Worm (Caenorhabditis elegans): ENCODE data around the gene exos-9.

DNA sequence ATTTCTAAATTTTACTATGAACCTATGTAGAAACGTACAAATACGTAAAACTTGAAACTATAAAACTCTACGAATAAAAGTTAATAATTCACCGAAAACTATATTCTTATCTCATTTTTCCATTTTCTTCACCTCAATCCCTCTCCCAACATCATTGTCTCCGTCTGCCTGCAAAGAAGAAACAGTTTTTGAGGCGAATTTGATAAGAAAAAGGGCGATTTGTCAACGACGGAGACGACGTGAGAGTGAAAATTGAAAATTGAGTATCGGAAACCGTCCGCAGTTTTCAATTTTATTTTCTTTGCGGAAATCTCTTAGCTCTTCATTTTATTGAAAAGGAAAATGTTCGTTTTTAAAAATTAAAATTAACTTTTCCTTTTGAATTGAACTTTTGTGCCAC, 14.2 kb upstream of the exos-9 start:
- TF ChIP-seq ces-1 (GFP tag; optimal IDR thresholded peaks at IDR 0.05) = no peak
- no peak for TF ChIP-seq ztf-11 (tag; optimal IDR thresholded peaks at IDR 0.05)
- TF ChIP-seq lin-13 (tag; optimal IDR thresholded peaks at IDR 0.05) = no peak
- no peak for TF ChIP-seq nhr-12 (tag; optimal IDR thresholded peaks at IDR 0.05)
- TF ChIP-seq snpc-4 (tag; optimal IDR thresholded peaks at IDR 0.05) = no peak
- TF ChIP-seq unc-62 (GFP tag; optimal IDR thresholded peaks at IDR 0.05) = no peak
- TF ChIP-seq elt-3 (tag; optimal IDR thresholded peaks at IDR 0.05) = no peak
- no peak for TF ChIP-seq mep-1 (tag; optimal IDR thresholded peaks at IDR 0.05)
- TF ChIP-seq elt-1 (tag; optimal IDR thresholded peaks at IDR 0.05; ENCODE audit: borderline replicate concordance, insufficient read depth) = no peak
- no peak for TF ChIP-seq unc-39 (tag; optimal IDR thresholded peaks at IDR 0.05)
- no peak for TF ChIP-seq pha-4 (tag; optimal IDR thresholded peaks at IDR 0.05)
